Worm (Caenorhabditis elegans): ENCODE results near the gene frpr-12.

- no peak for TF ChIP-seq lin-15B (tag; optimal IDR thresholded peaks at IDR 0.05)
- TF ChIP-seq nhr-76 (tag; optimal IDR thresholded peaks at IDR 0.05) = no peak
- no peak for TF ChIP-seq hif-1 (tag; optimal IDR thresholded peaks at IDR 0.05)
- no peak for TF ChIP-seq egl-27 (tag; optimal IDR thresholded peaks at IDR 0.05)
- TF ChIP-seq lin-13 (GFP tag; optimal IDR thresholded peaks at IDR 0.05) = no peak
- no peak for TF ChIP-seq zip-2 (tag; optimal IDR thresholded peaks at IDR 0.05)
- no peak for TF ChIP-seq nhr-28 (tag; optimal IDR thresholded peaks at IDR 0.05)
- TF ChIP-seq unc-39 (tag; optimal IDR thresholded peaks at IDR 0.05) = no peak
- TF ChIP-seq hlh-11 (tag; optimal IDR thresholded peaks at IDR 0.05) = no peak
- no peak for TF ChIP-seq dmd-6 (GFP tag; IDR thresholded peaks at IDR 0.05)
- no peak for TF ChIP-seq F49E8.2 (tag; optimal IDR thresholded peaks at IDR 0.05; ENCODE audit: borderline replicate concordance)
- no peak for TF ChIP-seq madf-5 (GFP tag; IDR thresholded peaks at IDR 0.05)
- no peak for TF ChIP-seq dmd-8 (GFP tag; IDR thresholded peaks at IDR 0.05)
- no peak for TF ChIP-seq Y75B8A.6 (GFP tag; IDR thresholded peaks at IDR 0.05)
Measured at ce11 chrV:8932318-8932717, 29.5 kb downstream of the frpr-12 start, which contains the start of gene H14N18.2.
